Fruit fly (Drosophila melanogaster): ENCODE data around the gene Cnb.

DNA sequence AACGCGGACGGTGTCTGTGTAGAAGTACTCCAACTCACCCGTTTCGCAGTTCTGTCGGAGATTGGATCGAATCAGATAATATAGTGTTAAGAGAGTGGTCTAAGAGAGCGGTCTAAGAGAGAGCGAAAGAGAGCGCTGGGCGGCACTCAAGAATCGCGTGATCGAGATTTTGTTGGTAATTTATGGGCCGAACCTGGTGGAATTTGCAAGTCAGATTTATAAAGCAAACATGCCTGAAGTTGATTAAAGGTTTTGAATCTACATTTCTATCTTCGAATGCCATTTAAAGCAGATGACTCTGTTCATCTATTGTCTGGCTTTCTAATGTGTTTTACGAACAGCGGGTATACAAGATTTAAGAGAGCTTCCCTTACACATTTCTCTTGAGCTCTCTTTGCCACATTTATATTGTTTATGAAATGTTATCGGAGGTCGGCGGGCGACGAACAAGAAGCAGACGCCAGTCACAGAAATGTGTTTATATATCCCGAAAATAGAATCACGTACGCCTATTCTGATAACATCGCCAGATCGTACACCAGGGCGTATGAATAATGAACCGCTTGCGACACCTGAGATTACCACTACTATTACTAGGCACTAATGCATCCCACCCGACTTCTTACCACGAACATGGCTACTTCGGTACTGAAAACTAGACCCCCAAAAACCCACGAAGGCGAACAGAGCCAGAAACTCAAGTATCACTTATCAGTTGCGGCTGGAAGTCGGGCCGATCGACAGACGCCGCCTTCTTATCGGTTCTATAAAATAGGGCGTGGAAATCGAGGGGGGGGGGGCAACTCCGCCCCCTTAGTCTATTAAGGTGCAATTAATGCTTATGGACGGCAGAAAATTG is 20.3 kb downstream of the Cnb start:
- TF ChIP-seq h (optimal IDR thresholded peaks at IDR 0.05): no peak
- TF ChIP-seq Sin3A (optimal IDR thresholded peaks at IDR 0.05): no peak
- TF ChIP-seq ttk (optimal IDR thresholded peaks at IDR 0.05): no peak

Data from Kc167 (cell line).